Fruit fly (Drosophila melanogaster) whole organism, embryonic: ENCODE measurements around the gene sea.

Experiments
- Dip3 ChIP-seq: fragments of 200-800 bp; sonication (Bioruptor generic); optimal IDR thresholded peaks from 3 replicates; lab custom pipeline; 2016; ENCODE audit warnings: missing biosample characterization, missing genetic modification characterization
- ind ChIP-seq: fragments of 200-800 bp; sonication (Bioruptor generic); optimal IDR thresholded peaks from 3 replicates; lab custom pipeline; 2016; ENCODE audit warnings: missing biosample characterization, missing genetic modification characterization

DNA sequence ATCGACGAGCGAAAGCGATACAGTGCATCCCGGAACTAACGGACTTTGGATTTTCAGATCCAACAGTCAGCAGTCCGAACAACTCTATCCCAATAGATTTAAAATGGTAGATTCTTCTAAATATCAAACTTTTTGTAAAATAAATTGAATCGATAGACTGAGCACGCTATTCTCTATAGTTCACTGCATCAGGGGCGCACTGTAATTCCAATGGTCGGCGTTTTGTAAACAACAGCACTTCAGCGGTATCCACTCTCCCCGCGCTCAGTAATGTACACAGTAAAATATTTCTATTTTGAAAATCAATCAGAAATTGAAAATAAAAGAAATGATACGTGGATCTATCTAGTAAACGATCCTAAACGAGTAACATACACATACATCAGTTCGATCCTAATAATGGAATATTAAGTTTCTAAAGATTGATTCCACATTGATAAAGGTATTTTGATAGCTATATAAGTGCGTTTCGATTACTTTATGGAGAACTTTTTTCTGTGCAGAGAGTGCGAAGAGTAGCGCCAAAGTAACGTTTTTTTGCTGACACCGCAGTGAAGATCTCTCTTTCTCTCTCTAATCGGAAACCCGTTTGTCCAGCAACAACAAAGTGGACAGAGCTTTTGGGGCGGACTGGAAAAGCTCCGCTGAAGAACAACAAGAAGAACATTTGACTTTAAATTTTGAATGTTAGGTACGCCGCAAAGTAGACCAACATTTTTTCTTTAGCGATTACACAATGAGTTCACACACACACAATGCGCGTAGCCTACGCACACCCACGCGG is 4.3 kb downstream of the sea start:
- peak; percentile 95 for TF ChIP-seq ind (GFP tag; lab: Kevin White, UChicago)
- TF ChIP-seq Dip3 (GFP tag; lab: Kevin White, UChicago) = peak; percentile 88
